Fruit fly (Drosophila melanogaster) whole organism, prepupa: ENCODE measurements around the gene GatB.

Experiments
- CG10669 ChIP-seq: fragments of 200-800 bp; sonication (Bioruptor generic); optimal IDR thresholded peaks from 3 replicates; lab custom pipeline; 2018; ENCODE audit warnings: missing biosample characterization, mild to moderate bottlenecking, missing genetic modification characterization, moderate library complexity
- CG16779 ChIP-seq: fragments of 200-800 bp; sonication (Bioruptor generic); optimal IDR thresholded peaks from 3 replicates; lab custom pipeline; 2017; ENCODE audit warnings: missing biosample characterization, mild to moderate bottlenecking, missing genetic modification characterization
- CG3032 ChIP-seq: fragments of 200-800 bp; optimal IDR thresholded peaks from 2 replicates; lab custom pipeline; 2019; ENCODE audit warnings: missing biosample characterization, mild to moderate bottlenecking, missing genetic modification characterization, moderate library complexity
- CG31627 ChIP-seq: fragments of 200-800 bp; sonication (Bioruptor generic); optimal IDR thresholded peaks from 3 replicates; lab custom pipeline; 2016; ENCODE audit warnings: missing biosample characterization, missing genetic modification characterization
- CG32006 ChIP-seq: fragments of 200-800 bp; sonication (Bioruptor generic); optimal IDR thresholded peaks from 3 replicates; lab custom pipeline; 2017; ENCODE audit warnings: missing biosample characterization, mild to moderate bottlenecking, missing genetic modification characterization
- CG4318 ChIP-seq: fragments of 200-800 bp; sonication (Bioruptor generic); optimal IDR thresholded peaks from 3 replicates; lab custom pipeline; 2017; ENCODE audit warnings: missing biosample characterization, mild to moderate bottlenecking, missing genetic modification characterization
- Eip78C ChIP-seq: fragments of 200-800 bp; sonication (Bioruptor generic); peaks from one replicate; lab custom pipeline; 2016; ENCODE audit warnings: missing biosample characterization, missing genetic modification characterization
- Hr39 ChIP-seq: fragments of 200-800 bp; sonication (Bioruptor generic); optimal IDR thresholded peaks from 2 replicates; lab custom pipeline; 2016; ENCODE audit warnings: missing biosample characterization, missing genetic modification characterization

- TF ChIP-seq CG4318 (GFP tag; lab: Kevin White, UChicago) (no peak), CG31627 (no peak), CG10669 (GFP tag; lab: Kevin White, UChicago) (no peak), CG16779 (tag; lab: Kevin White, UChicago) (no peak), CG32006 (GFP tag; lab: Kevin White, UChicago) (no peak), Hr39 (GFP tag; lab: Kevin White, UChicago) (no peak), CG3032 (tag; lab: Kevin White, UChicago) (no peak), Eip78C (GFP tag; lab: Kevin White, UChicago) (no peak)
Measured at dm6 chr3R:24139646-24140130, 9.6 kb upstream of the GatB start.
